Fruit fly (Drosophila melanogaster) whole organism, embryonic: Measurements from ENCODE around the gene CG32388.

Experiments
- Atf6 ChIP-seq: fragments of 200-800 bp; sonication (Bioruptor generic); IDR thresholded peaks from 2 replicates; pipeline ENCODE4 v1.3.6; 2022; ENCODE audit warnings: missing biosample characterization, missing genetic modification characterization
- CG10209 ChIP-seq: fragments of 200-800 bp; sonication (Bioruptor generic); optimal IDR thresholded peaks from 3 replicates; lab custom pipeline; 2017; ENCODE audit warnings: missing biosample characterization, mild to moderate bottlenecking, missing genetic modification characterization, missing genetic modification reagents
- CG10462 ChIP-seq: fragments of 200-800 bp; sonication (Bioruptor generic); optimal IDR thresholded peaks from 2 replicates; lab custom pipeline; 2016; ENCODE audit warnings: missing biosample characterization, missing genetic modification characterization
- CG11695 ChIP-seq: fragments of 200-800 bp; sonication (Bioruptor generic); IDR thresholded peaks from 3 replicates; pipeline ENCODE4 v1.3.6; 2022; ENCODE audit warnings: missing biosample characterization, missing genetic modification characterization
- CG13775 ChIP-seq: fragments of 200-800 bp; sonication (Bioruptor generic); optimal IDR thresholded peaks from 3 replicates; lab custom pipeline; 2017; ENCODE audit warnings: missing biosample characterization, mild to moderate bottlenecking, missing genetic modification characterization
- CG14667 ChIP-seq: fragments of 200-800 bp; sonication (Bioruptor generic); IDR thresholded peaks from 2 replicates; pipeline ENCODE4 v1.3.6; 2022; ENCODE audit warnings: missing biosample characterization, missing genetic modification characterization
- CG15073 ChIP-seq: fragments of 200-800 bp; sonication (Bioruptor generic); optimal IDR thresholded peaks from 2 replicates; lab custom pipeline; 2016; ENCODE audit warnings: missing biosample characterization, missing genetic modification characterization
- CG17912 ChIP-seq: fragments of 200-800 bp; sonication (Bioruptor generic); optimal IDR thresholded peaks from 2 replicates; lab custom pipeline; 2018; ENCODE audit warnings: missing biosample characterization, mild to moderate bottlenecking, missing genetic modification characterization
- CG18262 ChIP-seq: fragments of 200-800 bp; optimal IDR thresholded peaks from 3 replicates; lab custom pipeline; 2019; ENCODE audit warnings: missing biosample characterization, mild to moderate bottlenecking, missing genetic modification characterization, moderate library complexity
- CG2116 ChIP-seq: fragments of 200-800 bp; sonication (Bioruptor generic); optimal IDR thresholded peaks from 3 replicates; lab custom pipeline; 2018; ENCODE audit warnings: missing biosample characterization, mild to moderate bottlenecking, missing genetic modification characterization
- CG2129 ChIP-seq: fragments of 200-800 bp; sonication (Bioruptor generic); IDR thresholded peaks from 2 replicates; pipeline ENCODE4 v1.3.6; 2022; ENCODE audit warnings: missing biosample characterization, missing genetic modification characterization; ENCODE audit not compliant: partially characterized antibody
- CG2712 ChIP-seq: fragments of 200-800 bp; optimal IDR thresholded peaks from 3 replicates; lab custom pipeline; 2019; ENCODE audit warnings: missing biosample characterization, mild to moderate bottlenecking, missing genetic modification characterization, moderate library complexity
- CG4282 ChIP-seq: fragments of 200-800 bp; sonication (Bioruptor generic); optimal IDR thresholded peaks from 2 replicates; lab custom pipeline; 2016; ENCODE audit warnings: missing biosample characterization, missing genetic modification characterization
- CG5953 ChIP-seq: fragments of 200-800 bp; sonication (Bioruptor generic); IDR thresholded peaks from 2 replicates; pipeline ENCODE4 v1.3.6; 2022; ENCODE audit warnings: missing biosample characterization, missing genetic modification characterization
- CG6683 ChIP-seq: fragments of 200-800 bp; sonication (Bioruptor generic); optimal IDR thresholded peaks from 2 replicates; lab custom pipeline; 2017; ENCODE audit warnings: missing biosample characterization, mild to moderate bottlenecking, missing genetic modification characterization, missing genetic modification reagents
- CG6765 ChIP-seq: fragments of 200-800 bp; sonication (Bioruptor generic); optimal IDR thresholded peaks from 3 replicates; lab custom pipeline; 2017; ENCODE audit warnings: missing biosample characterization, mild to moderate bottlenecking, missing genetic modification characterization
- CG6813 ChIP-seq: fragments of 200-800 bp; sonication (Bioruptor generic); optimal IDR thresholded peaks from 2 replicates; lab custom pipeline; 2017; ENCODE audit warnings: missing biosample characterization, missing genetic modification characterization, mild to moderate bottlenecking, moderate library complexity, missing genetic modification reagents
- CG7357 ChIP-seq: fragments of 200-800 bp; sonication (Bioruptor generic); IDR thresholded peaks from 3 replicates; pipeline ENCODE4 v1.3.6; 2022; ENCODE audit warnings: missing biosample characterization, missing genetic modification characterization
- CG7372 ChIP-seq: fragments of 200-800 bp; sonication (Bioruptor generic); IDR thresholded peaks from 2 replicates; pipeline ENCODE4 v1.3.6; 2022; ENCODE audit warnings: missing biosample characterization, missing genetic modification characterization
- CG8290 ChIP-seq, 3 experiments: fragments of 200-800 bp; sonication (Bioruptor generic); optimal IDR thresholded peaks; 2 replicates each; lab custom pipeline; 2016 to 2019; ENCODE audit warnings: missing biosample characterization in 3 of 3, missing genetic modification characterization in 3 of 3, mild to moderate bottlenecking in 2 of 3, moderate library complexity in 1 of 3
- CG8388 ChIP-seq: fragments of 200-800 bp; sonication (Bioruptor generic); optimal IDR thresholded peaks from 2 replicates; lab custom pipeline; 2019; ENCODE audit warnings: missing biosample characterization, mild to moderate bottlenecking, missing genetic modification characterization, moderate library complexity
- CG9727 ChIP-seq: fragments of 200-800 bp; sonication (Bioruptor generic); optimal IDR thresholded peaks from 3 replicates; lab custom pipeline; 2017; ENCODE audit warnings: missing biosample characterization, mild to moderate bottlenecking, missing genetic modification characterization
- CG9797 ChIP-seq: fragments of 200-800 bp; sonication (Bioruptor generic); optimal IDR thresholded peaks from 3 replicates; lab custom pipeline; 2018; ENCODE audit warnings: missing biosample characterization, mild to moderate bottlenecking, missing genetic modification characterization
- Dip3 ChIP-seq: fragments of 200-800 bp; sonication (Bioruptor generic); optimal IDR thresholded peaks from 3 replicates; lab custom pipeline; 2016; ENCODE audit warnings: missing biosample characterization, missing genetic modification characterization
- HmgZ ChIP-seq: fragments of 200-800 bp; sonication (Bioruptor generic); optimal IDR thresholded peaks from 2 replicates; lab custom pipeline; 2018; ENCODE audit warnings: missing biosample characterization, mild to moderate bottlenecking, missing genetic modification characterization
- Hmr ChIP-seq: fragments of 200-800 bp; sonication (Bioruptor generic); optimal IDR thresholded peaks from 3 replicates; lab custom pipeline; 2017; ENCODE audit warnings: mild to moderate bottlenecking, missing biosample characterization, missing genetic modification reagents, missing genetic modification characterization
- MTF-1 ChIP-seq: fragments of 200-800 bp; sonication (Bioruptor generic); optimal IDR thresholded peaks from 2 replicates; lab custom pipeline; 2018; ENCODE audit warnings: missing biosample characterization, mild to moderate bottlenecking, missing genetic modification characterization, borderline replicate concordance
- Med ChIP-seq: fragments of 200-800 bp; sonication (Bioruptor generic); peaks from one replicate; lab custom pipeline; 2016; ENCODE audit warnings: missing biosample characterization, missing genetic modification characterization, mild to moderate bottlenecking, inconsistent platforms, moderate library complexity
- Ptx1 ChIP-seq: fragments of 200-800 bp; sonication (Bioruptor generic); IDR thresholded peaks from 2 replicates; pipeline ENCODE4 v1.3.6; 2022; ENCODE audit warnings: missing biosample characterization, missing genetic modification characterization
- Ravus ChIP-seq: fragments of 200-800 bp; sonication (Bioruptor generic); IDR thresholded peaks from 2 replicates; pipeline ENCODE4 v1.3.6; 2022; ENCODE audit warnings: missing biosample characterization, missing genetic modification characterization
- ac ChIP-seq: fragments of 200-800 bp; sonication (Bioruptor generic); optimal IDR thresholded peaks from 3 replicates; lab custom pipeline; 2017; ENCODE audit warnings: missing biosample characterization, mild to moderate bottlenecking, missing genetic modification characterization
- ara ChIP-seq: fragments of 200-800 bp; sonication (Bioruptor generic); IDR thresholded peaks from 2 replicates; pipeline ENCODE4 v1.3.6; 2022; ENCODE audit warnings: missing biosample characterization, missing genetic modification characterization
- btn ChIP-seq: fragments of 200-800 bp; sonication (Bioruptor generic); optimal IDR thresholded peaks from 2 replicates; lab custom pipeline; 2016; ENCODE audit warnings: missing biosample characterization, missing genetic modification characterization
- dan ChIP-seq: fragments of 200-800 bp; sonication (Bioruptor generic); IDR thresholded peaks from 2 replicates; pipeline ENCODE4 v1.3.6; 2022; ENCODE audit warnings: missing biosample characterization, missing genetic modification characterization
- fd102C ChIP-seq: fragments of 200-800 bp; sonication (Bioruptor generic); optimal IDR thresholded peaks from 2 replicates; lab custom pipeline; 2018; ENCODE audit warnings: missing biosample characterization, mild to moderate bottlenecking, missing genetic modification characterization, moderate library complexity
- fru ChIP-seq: fragments of >200 bp; optimal IDR thresholded peaks from 2 replicates; lab custom pipeline; 2017
- h ChIP-seq: fragments of >200 bp; optimal IDR thresholded peaks from 2 replicates; lab custom pipeline; 2017
- ham ChIP-seq: fragments of 200-800 bp; sonication (Bioruptor generic); IDR thresholded peaks from 2 replicates; pipeline ENCODE4 v1.3.6; 2022; ENCODE audit warnings: missing biosample characterization, missing genetic modification characterization
- ind ChIP-seq: fragments of 200-800 bp; sonication (Bioruptor generic); optimal IDR thresholded peaks from 3 replicates; lab custom pipeline; 2016; ENCODE audit warnings: missing biosample characterization, missing genetic modification characterization
- jumu ChIP-seq: fragments of 200-800 bp; sonication (Bioruptor generic); optimal IDR thresholded peaks from 3 replicates; lab custom pipeline; 2016; ENCODE audit warnings: missing biosample characterization, missing genetic modification characterization
- ken ChIP-seq: fragments of 200-800 bp; sonication (Bioruptor generic); IDR thresholded peaks from 3 replicates; pipeline ENCODE4 v1.3.6; 2022; ENCODE audit warnings: missing biosample characterization, missing genetic modification characterization
- lab ChIP-seq: fragments of 200-800 bp; sonication (Bioruptor generic); optimal IDR thresholded peaks from 3 replicates; lab custom pipeline; 2017; ENCODE audit warnings: missing biosample characterization, missing genetic modification characterization, mild to moderate bottlenecking, moderate library complexity, missing genetic modification reagents
- nom ChIP-seq: fragments of 200-800 bp; sonication (Bioruptor generic); optimal IDR thresholded peaks from 2 replicates; lab custom pipeline; 2017; ENCODE audit warnings: missing biosample characterization, missing genetic modification characterization, mild to moderate bottlenecking, moderate library complexity, missing genetic modification reagents
- org-1 ChIP-seq: fragments of 200-800 bp; sonication (Bioruptor generic); optimal IDR thresholded peaks from 2 replicates; lab custom pipeline; 2017; ENCODE audit warnings: missing biosample characterization, missing genetic modification characterization
- otp ChIP-seq: fragments of 200-800 bp; sonication (Bioruptor generic); IDR thresholded peaks from 3 replicates; pipeline ENCODE4, ENCODE4 v1.3.6; 2022; ENCODE audit warnings: missing biosample characterization, missing genetic modification characterization
- peb ChIP-seq: fragments of 200-800 bp; sonication (Bioruptor generic); IDR thresholded peaks from 2 replicates; pipeline ENCODE4 v1.3.6; 2022; ENCODE audit warnings: missing biosample characterization, missing genetic modification characterization
- pfk ChIP-seq: fragments of 200-800 bp; sonication (Bioruptor generic); optimal IDR thresholded peaks from 2 replicates; lab custom pipeline; 2018; ENCODE audit warnings: missing biosample characterization, mild to moderate bottlenecking, missing genetic modification characterization, moderate library complexity
- sim ChIP-seq: fragments of 200-800 bp; sonication (Bioruptor generic); IDR thresholded peaks from 2 replicates; pipeline ENCODE4 v1.3.6; 2022; ENCODE audit warnings: missing biosample characterization, missing genetic modification characterization
- tup ChIP-seq: fragments of 200-800 bp; sonication (Bioruptor generic); optimal IDR thresholded peaks from 2 replicates; lab custom pipeline; 2016; ENCODE audit warnings: missing biosample characterization, mild to moderate bottlenecking, missing genetic modification characterization, moderate library complexity
- unc-4 ChIP-seq: fragments of 200-800 bp; sonication (Bioruptor generic); IDR thresholded peaks from 2 replicates; pipeline ENCODE4 v1.3.6; 2022; ENCODE audit warnings: missing biosample characterization, missing genetic modification characterization; ENCODE audit not compliant: partially characterized antibody
- unpg ChIP-seq: fragments of 200-800 bp; sonication (Bioruptor generic); optimal IDR thresholded peaks from 3 replicates; lab custom pipeline; 2018; ENCODE audit warnings: missing biosample characterization, mild to moderate bottlenecking, missing genetic modification characterization, moderate library complexity

Gene CG32388

dm6 chr3L:6977391-6977790, 7.0 kb downstream of the CG32388 start (continued):
- 0 out of 3 replicates have a peak, but pooled peaks have one; percentile 31 for TF ChIP-seq otp (GFP tag; lab: Robert Waterston, UW)
- TF ChIP-seq Atf6 = no peak
- peak; percentile 20 for TF ChIP-seq nom (GFP tag; lab: Kevin White, UChicago)
- no peak for TF ChIP-seq fru (lab: Kevin White, UChicago)
- TF ChIP-seq CG6765 (GFP tag; lab: Kevin White, UChicago) = no peak
- no peak for TF ChIP-seq CG6683 (GFP tag; lab: Kevin White, UChicago)
- TF ChIP-seq HmgZ (tag; lab: Kevin White, UChicago) = no peak
- peak; percentile 68 for TF ChIP-seq lab
- TF ChIP-seq CG10462 = peak; percentile 29
- TF ChIP-seq Med = peak; percentile 43
- TF ChIP-seq sim = 0 out of 2 replicates have a peak, but pooled peaks have one; percentile 46
- peak; percentile 19; the same call in 1 of the 2 replicates for TF ChIP-seq Ravus (GFP tag; lab: Robert Waterston, UW)
- TF ChIP-seq CG10209 (GFP tag; lab: Kevin White, UChicago) = peak; percentile 31
- no peak for TF ChIP-seq pfk (GFP tag; lab: Kevin White, UChicago)
- TF ChIP-seq org-1 = peak; percentile 9
- TF ChIP-seq CG5953 = peak; percentile 45
- TF ChIP-seq Ptx1 (GFP tag; lab: Robert Waterston, UW) = peak; percentile 72
- no peak for TF ChIP-seq CG2129 (GFP tag; lab: Robert Waterston, UW)
- TF ChIP-seq CG8388 (GFP tag; lab: Kevin White, UChicago) = peak; percentile 65
- TF ChIP-seq CG7372 (GFP tag; lab: Robert Waterston, UW) = no peak
- TF ChIP-seq CG18262 = peak; percentile 68
- no peak for TF ChIP-seq CG7357 (GFP tag; lab: Robert Waterston, UW)
- no peak for TF ChIP-seq CG2116 (GFP tag; lab: Kevin White, UChicago)
- TF ChIP-seq jumu (GFP tag; lab: Kevin White, UChicago) = no peak
- TF ChIP-seq dan (GFP tag; lab: Robert Waterston, UW) = no peak
- peak; percentile 58 for TF ChIP-seq CG13775 (GFP tag; lab: Kevin White, UChicago)
- no peak for TF ChIP-seq ac (GFP tag; lab: Kevin White, UChicago)
- TF ChIP-seq CG15073 (GFP tag; lab: Kevin White, UChicago) = no peak
- TF ChIP-seq unpg (GFP tag; lab: Kevin White, UChicago) = peak; percentile 70
- TF ChIP-seq CG2712 (tag; lab: Kevin White, UChicago) = peak; percentile 72
- TF ChIP-seq CG9727 (GFP tag; lab: Kevin White, UChicago) = peak; percentile 72
- peak; percentile 42 for TF ChIP-seq CG8290 (GFP tag; optimal IDR thresholded peaks at IDR 0.05; lab: Kevin White, UChicago)
- TF ChIP-seq CG8290 (tag; optimal IDR thresholded peaks at IDR 0.05; lab: Kevin White, UChicago) = no peak
- TF ChIP-seq CG14667 (GFP tag; lab: Robert Waterston, UW) = peak; percentile 52
- no peak for TF ChIP-seq btn (GFP tag; lab: Kevin White, UChicago)
- no peak for TF ChIP-seq peb (GFP tag; lab: Robert Waterston, UW)
- TF ChIP-seq CG11695 (GFP tag; lab: Robert Waterston, UW) = peak; percentile 70
- no peak for TF ChIP-seq ham
- TF ChIP-seq CG17912 = no peak
- TF ChIP-seq ken (GFP tag; lab: Robert Waterston, UW) = peak; percentile 58; the same call in 1 of the 3 replicates
- peak; percentile 49 for TF ChIP-seq ind (GFP tag; lab: Kevin White, UChicago)
- peak; percentile 31 for TF ChIP-seq MTF-1
- TF ChIP-seq Hmr (GFP tag; lab: Kevin White, UChicago) = peak; percentile 25
- peak; percentile 53 for TF ChIP-seq CG6813 (GFP tag; lab: Kevin White, UChicago)
- no peak for TF ChIP-seq h (lab: Kevin White, UChicago)
- no peak for TF ChIP-seq CG4282
- TF ChIP-seq fd102C = no peak
- TF ChIP-seq tup (GFP tag; lab: Kevin White, UChicago) = no peak
- peak; percentile 35; the same call in 1 of the 2 replicates for TF ChIP-seq ara (GFP tag; lab: Robert Waterston, UW)
- TF ChIP-seq Dip3 (GFP tag; lab: Kevin White, UChicago) = no peak
- TF ChIP-seq unc-4 = no peak
- no peak for TF ChIP-seq CG9797 (GFP tag; lab: Kevin White, UChicago)
